Worm (Caenorhabditis elegans) whole organism, dauer: Measurements from ENCODE around the gene F44E7.4.

Experiments used
- unc-62 ChIP-seq: sonication (generic microtip); optimal IDR thresholded peaks from 2 replicates; lab custom pipeline; 2017; ENCODE audit warnings: missing biosample characterization, missing genetic modification reagents, missing genetic modification characterization

F44E7.4 gene

ce11 chrV:5747519-5747918, 29.2 kb downstream of the F44E7.4 start, which contains the start of gene acds-10:
Gene acds-10 (plus strand): TSS chrV:5747819.
- TF ChIP-seq unc-62 (GFP tag; lab: Kevin White, UChicago) = no peak

- TF ChIP-seq unc-62 (GFP tag; lab: Kevin White, UChicago) = no peak
Observed at ce11 chrV:5746237-5746636, 30.5 kb downstream of the F44E7.4 start.

ce11 chrV:5741237-5741636, 35.5 kb downstream of the F44E7.4 start:
- TF ChIP-seq unc-62 (GFP tag; lab: Kevin White, UChicago) = no peak

- no peak for TF ChIP-seq unc-62 (GFP tag; lab: Kevin White, UChicago)
Observed at ce11 chrV:5739438-5739837, 37.3 kb downstream of the F44E7.4 start.

ce11 chrV:5736068-5736467, 40.7 kb downstream of the F44E7.4 start, which contains the start of gene K09H11.6:
Gene K09H11.6 (minus strand): TSS chrV:5736168.
- TF ChIP-seq unc-62 (GFP tag; lab: Kevin White, UChicago) = no peak

ce11 chrV:5730783-5731182, 46.0 kb downstream of the F44E7.4 start, which contains the start of gene K09H11.15:
Gene K09H11.15 (minus strand): TSS chrV:5730883.
- no peak for TF ChIP-seq unc-62 (GFP tag; lab: Kevin White, UChicago)

- no peak for TF ChIP-seq unc-62 (GFP tag; lab: Kevin White, UChicago)
Observed at ce11 chrV:5726463-5726862, 50.3 kb downstream of the F44E7.4 start, which contains the start of gene K09H11.4. Gene K09H11.4 (minus strand): TSS chrV:5726563.

- TF ChIP-seq unc-62 (GFP tag; lab: Kevin White, UChicago) = no peak
Observed at ce11 chrV:5724395-5724794, 52.4 kb downstream of the F44E7.4 start.
